Fruit fly (Drosophila melanogaster) whole organism: Measurements from ENCODE around the gene RPA2.

Experiments
- CG8478 ChIP-seq: fragments of >200 bp; optimal IDR thresholded peaks from 2 replicates; lab custom pipeline; 2018; ENCODE audit warnings: inconsistent platforms
- Dll ChIP-seq: fragments of >200 bp; optimal IDR thresholded peaks from 2 replicates; lab custom pipeline; 2017
- EcR ChIP-seq, 2 experiments: fragments of >200 bp; optimal IDR thresholded peaks; 2 replicates each; lab custom pipeline; 2017; ENCODE audit warnings: missing biosample characterization in 2 of 2, missing genetic modification characterization in 2 of 2, missing genetic modification reagents in 2 of 2
- pan ChIP-seq: fragments of >200 bp; optimal IDR thresholded peaks from 2 replicates; lab custom pipeline; 2017
- psq ChIP-seq: fragments of >200 bp; optimal IDR thresholded peaks from 2 replicates; lab custom pipeline; 2017
- usp ChIP-seq: fragments of >200 bp; optimal IDR thresholded peaks from 2 replicates; lab custom pipeline; 2017; ENCODE audit warnings: missing biosample characterization, missing genetic modification characterization, mixed read lengths

Gene RPA2

DNA sequence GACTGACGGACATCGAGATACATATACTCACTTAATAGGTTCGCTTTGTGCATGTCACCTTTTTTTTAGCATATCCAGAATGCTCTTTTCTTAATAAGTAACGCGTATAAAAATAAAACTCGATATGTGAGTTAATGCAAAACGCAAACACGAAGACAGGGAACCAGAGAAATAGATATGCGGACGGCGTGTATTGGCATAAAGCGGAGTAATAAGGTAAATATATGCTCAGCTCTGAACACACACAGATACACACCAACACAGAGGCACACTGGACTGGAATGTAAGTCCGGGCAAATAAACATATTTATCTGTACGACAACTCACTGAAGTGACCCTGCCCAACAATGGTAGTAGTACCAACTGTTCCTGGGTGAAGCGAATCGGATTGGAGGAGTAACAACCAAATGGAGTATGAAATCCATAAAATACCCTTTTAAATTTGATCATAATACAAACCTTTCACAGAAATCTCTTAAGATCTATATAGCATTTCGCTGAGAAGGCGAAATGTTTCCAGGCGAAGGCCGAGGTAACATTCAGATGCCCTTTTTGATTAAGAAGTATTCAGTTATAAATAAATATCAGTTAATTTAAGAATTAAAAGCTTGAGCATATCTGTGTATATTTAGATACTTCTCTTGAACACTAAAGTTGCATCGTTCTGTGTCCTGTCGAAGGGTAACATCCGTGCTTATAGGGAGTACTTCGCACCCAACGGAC is 9.6 kb upstream of the RPA2 start:
- TF ChIP-seq EcR (GFP tag; optimal IDR thresholded peaks at IDR 0.05; lab: Kevin White, UChicago) (no peak), usp (GFP tag; lab: Kevin White, UChicago) (no peak), Dll (lab: Kevin White, UChicago) (no peak), pan (no peak)

DNA sequence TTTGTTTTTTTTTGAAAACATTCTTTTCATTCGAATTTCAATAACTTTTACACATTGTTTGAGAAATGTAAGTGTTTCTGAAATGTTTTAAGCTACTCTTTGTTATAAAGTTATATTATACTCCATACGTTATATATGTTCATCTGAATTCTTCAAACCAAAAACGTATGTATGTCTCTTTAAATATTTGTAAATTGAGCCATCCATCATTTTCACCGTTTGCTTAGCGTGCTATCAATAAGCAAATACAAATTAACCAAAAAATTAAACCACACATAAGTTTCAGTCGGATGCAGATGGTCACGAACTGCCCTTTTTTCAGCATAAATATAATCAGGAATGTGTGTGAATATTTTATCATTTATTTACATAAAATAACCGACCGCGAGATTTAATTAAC is 8.7 kb upstream of the RPA2 start:
- TF ChIP-seq EcR (GFP tag; optimal IDR thresholded peaks at IDR 0.05; lab: Kevin White, UChicago) (no peak), psq (lab: Kevin White, UChicago) (no peak), CG8478 (lab: Kevin White, UChicago) (no peak), Dll (lab: Kevin White, UChicago) (no peak), usp (GFP tag; lab: Kevin White, UChicago) (no peak), pan (no peak)

DNA sequence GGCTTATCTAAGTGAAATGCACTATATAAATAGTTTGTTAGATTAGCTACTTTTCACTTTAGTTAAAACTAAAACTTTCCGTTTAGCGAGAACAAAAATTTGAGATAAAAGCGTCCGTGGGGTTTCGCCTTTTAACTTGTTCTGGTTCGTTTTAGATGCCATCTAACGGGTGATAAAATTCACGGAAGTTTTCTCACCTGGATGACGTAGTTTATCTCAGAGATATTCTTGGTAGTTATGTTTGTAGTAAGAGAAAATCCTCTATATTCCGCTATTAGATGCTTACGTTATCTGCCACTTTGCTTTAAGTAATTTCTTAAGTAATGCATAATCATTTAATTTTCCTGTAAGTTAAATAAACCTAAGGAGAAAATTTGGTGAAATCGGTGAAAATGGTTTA is 8.1 kb upstream of the RPA2 start, which contains the start of gene CG9270:
Gene CG9270, minus strand, starts transcription at position 101 of the 400 bp plus-strand sequence.
- no peak for TF ChIP-seq psq (lab: Kevin White, UChicago)
- TF ChIP-seq pan = no peak
- TF ChIP-seq CG8478 (lab: Kevin White, UChicago) = no peak
- no peak for TF ChIP-seq Dll (lab: Kevin White, UChicago)
- no peak for TF ChIP-seq EcR (GFP tag; optimal IDR thresholded peaks at IDR 0.05; lab: Kevin White, UChicago)
- TF ChIP-seq usp (GFP tag; lab: Kevin White, UChicago) = no peak

DNA sequence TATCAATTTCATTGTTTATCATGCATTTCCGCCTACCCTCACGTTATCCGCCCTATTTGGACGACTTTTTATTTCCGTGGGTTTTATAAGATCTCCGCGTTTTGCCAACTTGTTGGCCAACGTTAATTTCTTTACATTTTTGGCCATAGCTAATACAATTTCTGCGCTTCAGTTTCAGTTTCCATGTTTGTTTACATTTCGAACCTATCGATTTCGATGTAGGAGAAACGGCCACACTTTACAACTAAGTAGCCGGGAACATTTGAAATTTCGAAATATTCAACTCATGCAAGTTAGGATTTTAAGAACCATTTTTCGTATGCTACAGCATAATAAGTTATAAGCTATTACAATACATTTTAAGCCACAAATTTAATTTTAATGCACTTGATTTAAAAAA is 1.7 kb upstream of the RPA2 start, which contains the start of gene Nthl1:
Gene Nthl1, minus strand, starts transcription at position 208 of the 400 bp plus-strand sequence.
- TF ChIP-seq CG8478 (lab: Kevin White, UChicago) (no peak), pan (no peak), usp (GFP tag; lab: Kevin White, UChicago) (no peak), EcR (GFP tag; optimal IDR thresholded peaks at IDR 0.05; lab: Kevin White, UChicago) (no peak), psq (lab: Kevin White, UChicago) (no peak)

DNA sequence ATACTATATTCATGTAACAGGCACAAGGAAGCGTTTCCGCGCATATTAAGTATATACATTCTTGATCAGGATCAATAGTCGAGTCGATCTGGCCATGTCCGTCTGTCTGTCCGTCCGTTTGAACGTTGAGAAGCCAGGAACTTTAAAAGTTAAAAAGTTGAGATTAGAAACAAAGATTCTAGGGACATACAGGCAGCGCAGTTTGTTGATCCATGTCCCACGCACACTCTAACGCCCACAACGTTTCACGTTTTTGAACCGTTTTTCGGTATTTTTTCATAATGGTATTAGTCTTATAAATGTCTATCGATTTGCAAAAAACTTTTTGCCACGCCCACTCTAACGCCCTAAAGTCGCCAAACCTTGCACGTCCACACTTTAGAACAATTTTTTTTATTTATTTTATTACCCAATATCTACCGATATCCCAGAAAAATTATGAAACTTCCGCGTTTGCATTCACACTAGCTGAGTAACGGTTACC is 2.8 kb downstream of the RPA2 start:
- TF ChIP-seq EcR (GFP tag; optimal IDR thresholded peaks at IDR 0.05; lab: Kevin White, UChicago) = no peak
- TF ChIP-seq Dll (lab: Kevin White, UChicago) = no peak
- no peak for TF ChIP-seq usp (GFP tag; lab: Kevin White, UChicago)
- no peak for TF ChIP-seq psq (lab: Kevin White, UChicago)
- no peak for TF ChIP-seq CG8478 (lab: Kevin White, UChicago)
- no peak for TF ChIP-seq pan

DNA sequence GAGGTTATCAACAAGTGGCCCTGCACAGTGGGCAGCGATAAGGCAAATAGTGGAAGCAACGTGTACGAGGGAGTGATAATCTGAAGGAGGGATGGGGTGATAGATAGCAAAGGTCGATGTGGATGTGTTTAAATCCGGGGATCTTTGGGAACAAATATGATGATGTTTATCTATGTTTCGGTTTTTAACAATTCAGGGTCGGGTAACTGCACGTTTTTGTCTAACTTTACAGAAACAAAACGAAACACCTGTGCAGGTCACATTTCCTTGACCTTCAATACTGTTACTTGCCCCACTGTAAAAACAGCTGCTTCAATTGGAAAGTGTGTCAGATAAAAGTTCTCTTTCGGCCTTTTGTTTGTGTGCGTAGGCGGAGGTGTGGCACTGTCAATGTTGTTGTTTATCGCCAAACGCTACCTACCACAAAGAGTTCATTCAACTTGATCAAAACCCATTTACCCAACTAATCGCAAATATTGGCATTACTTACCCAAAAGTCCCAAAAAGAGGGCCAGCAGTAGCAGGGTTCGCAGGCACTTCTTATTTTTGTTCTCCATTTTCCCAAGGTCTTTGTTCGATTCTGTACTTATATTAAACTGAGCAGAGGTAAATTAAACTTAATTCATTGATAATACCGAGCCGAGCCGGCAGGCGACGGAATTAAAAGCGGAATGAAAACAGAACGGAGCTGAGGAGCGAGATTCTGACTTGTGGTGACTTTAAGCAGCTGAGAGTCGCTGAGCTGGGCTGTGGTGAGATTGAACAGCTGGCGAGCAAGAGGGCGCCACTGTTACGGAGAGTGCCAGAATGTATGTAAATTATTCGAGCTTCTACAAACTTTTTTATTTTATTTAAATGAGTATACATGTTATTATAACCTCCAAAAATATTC is 3.5 kb downstream of the RPA2 start, which contains the start of gene Mtp:
Gene Mtp, minus strand, starts transcription at position 681 of the 892 bp plus-strand sequence.
- no peak for TF ChIP-seq usp (GFP tag; lab: Kevin White, UChicago)
- no peak for TF ChIP-seq pan
- TF ChIP-seq Dll (lab: Kevin White, UChicago) = no peak
- TF ChIP-seq psq (lab: Kevin White, UChicago) = no peak
- peak; percentile 57 to 58 for TF ChIP-seq EcR (GFP tag; optimal IDR thresholded peaks at IDR 0.05; lab: Kevin White, UChicago)

DNA sequence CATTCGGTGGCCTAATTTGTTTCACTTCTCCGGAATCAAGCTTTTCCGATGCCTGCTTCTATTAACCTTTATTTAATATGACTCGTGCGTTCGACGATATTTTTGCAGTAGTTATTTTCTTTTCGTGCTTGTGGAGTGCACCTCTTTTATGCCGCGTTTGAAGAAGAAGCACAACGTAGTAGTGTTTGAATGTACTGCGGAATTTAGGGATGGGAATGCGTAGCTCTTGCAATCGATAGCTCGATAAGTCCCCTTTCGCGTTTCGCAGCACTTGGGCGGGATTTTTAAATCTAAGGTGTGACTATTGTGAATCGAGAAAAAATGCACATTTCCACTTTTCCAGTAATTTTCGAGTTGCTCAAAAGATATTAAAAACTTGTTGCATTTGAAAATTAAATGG is 7.2 kb downstream of the RPA2 start, which contains the start of the genes CG43739 and sky:
Gene CG43739, minus strand, starts transcription at position 199 of the 400 bp plus-strand sequence.
Gene sky, minus strand, starts transcription at position 199 of the 400 bp plus-strand sequence.
- no peak for TF ChIP-seq pan

DNA sequence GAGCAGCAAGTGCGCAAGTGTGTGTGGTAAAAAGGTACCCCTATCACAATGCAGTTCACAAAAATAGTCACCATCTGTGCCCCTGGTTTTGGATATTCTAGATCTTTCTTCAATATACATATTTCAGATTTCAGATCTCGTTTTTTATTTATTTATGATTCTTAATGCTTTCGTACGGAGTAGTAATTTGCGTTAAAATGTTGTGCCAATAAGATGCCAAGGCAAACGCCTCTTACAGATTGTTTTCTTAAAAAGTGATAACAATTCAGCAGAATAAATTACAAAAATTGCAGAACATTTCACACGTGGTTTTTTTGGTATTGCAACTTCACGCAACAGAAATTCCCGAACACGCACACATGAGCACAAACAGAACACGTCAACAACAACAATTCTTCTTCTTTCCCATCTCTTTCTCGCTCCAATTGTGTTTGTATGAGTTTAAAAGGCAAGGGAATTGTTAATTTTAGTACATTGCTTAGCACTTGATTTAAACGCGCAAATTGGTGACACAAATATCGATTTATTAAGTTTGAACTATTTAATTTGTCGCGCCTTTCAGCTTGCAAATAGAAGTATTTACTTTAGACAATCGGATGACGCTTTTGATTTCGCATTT is 7.8 kb downstream of the RPA2 start:
- no peak for TF ChIP-seq EcR (GFP tag; optimal IDR thresholded peaks at IDR 0.05; lab: Kevin White, UChicago)
- TF ChIP-seq CG8478 (lab: Kevin White, UChicago) = no peak
- no peak for TF ChIP-seq psq (lab: Kevin White, UChicago)
- no peak for TF ChIP-seq Dll (lab: Kevin White, UChicago)
- TF ChIP-seq pan = no peak
- TF ChIP-seq usp (GFP tag; lab: Kevin White, UChicago) = no peak

DNA sequence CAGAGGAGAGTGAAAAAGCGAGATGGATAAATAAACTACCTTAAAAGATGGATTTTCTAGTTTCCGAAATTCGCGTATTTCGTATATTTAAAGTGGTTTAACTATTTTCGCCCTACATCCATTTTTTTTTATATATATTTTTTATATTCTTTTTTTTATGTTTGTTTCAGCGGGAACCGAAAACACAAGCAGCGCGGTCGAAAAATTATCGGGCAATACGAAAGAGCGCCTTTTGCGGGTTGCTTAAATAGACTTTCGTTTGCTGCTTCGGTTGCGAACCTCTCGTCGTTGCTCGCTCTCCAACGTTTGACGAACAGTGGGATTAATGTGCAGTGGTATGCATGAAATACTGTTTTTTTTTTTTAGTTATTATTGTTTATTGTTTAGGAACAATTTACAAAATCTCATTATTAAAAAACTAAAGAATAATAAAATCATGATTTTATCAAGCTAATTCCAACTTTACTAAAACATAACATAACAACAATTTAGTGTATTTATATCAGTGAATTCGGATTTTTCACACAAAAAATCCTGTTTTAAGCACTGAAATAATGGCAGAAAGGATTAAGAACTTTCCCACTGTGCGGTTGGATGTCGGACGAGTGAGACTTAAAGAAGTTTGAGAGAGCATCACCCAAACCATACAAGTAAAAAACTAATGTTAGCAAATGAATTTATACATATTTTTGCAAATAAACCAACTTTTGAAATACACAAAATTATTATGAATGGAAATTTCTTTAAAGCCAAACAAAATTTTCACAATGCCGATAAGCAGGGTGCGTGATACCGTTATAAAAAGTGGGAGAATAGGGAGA is 8.5 kb downstream of the RPA2 start:
- TF ChIP-seq Dll (lab: Kevin White, UChicago) (no peak), CG8478 (lab: Kevin White, UChicago) (no peak), usp (GFP tag; lab: Kevin White, UChicago) (no peak), psq (lab: Kevin White, UChicago) (no peak), pan (no peak)

DNA sequence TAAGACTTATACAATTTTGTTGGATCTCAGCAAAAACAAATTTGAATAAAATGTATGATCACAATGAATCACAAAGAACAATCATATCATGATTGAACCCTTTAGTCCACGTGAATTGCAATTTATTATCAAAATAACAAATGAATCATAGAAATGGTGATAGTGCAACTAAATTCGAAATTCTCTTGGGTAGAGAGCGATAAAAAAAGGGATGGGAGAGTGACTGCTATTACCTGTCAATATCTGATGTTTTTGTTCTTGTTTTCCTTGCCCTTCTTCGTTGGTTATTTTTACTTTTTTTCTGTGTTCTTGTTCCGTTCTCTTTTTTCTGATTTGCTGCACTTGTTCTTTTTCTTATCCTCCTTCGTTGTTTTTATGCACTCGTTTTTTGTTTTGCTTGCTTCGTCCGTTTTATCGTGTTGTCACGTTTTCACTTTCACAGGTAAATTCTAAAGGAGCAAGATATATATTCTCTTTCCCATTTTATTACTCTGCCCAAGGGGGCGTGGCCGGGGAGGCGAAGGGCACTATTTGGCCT is 9.2 kb downstream of the RPA2 start:
- TF ChIP-seq usp (GFP tag; lab: Kevin White, UChicago) (no peak), CG8478 (lab: Kevin White, UChicago) (no peak)
